Worm (Caenorhabditis elegans): Measurements from ENCODE around the gene gcn-1.

gcn-1 gene

DNA sequence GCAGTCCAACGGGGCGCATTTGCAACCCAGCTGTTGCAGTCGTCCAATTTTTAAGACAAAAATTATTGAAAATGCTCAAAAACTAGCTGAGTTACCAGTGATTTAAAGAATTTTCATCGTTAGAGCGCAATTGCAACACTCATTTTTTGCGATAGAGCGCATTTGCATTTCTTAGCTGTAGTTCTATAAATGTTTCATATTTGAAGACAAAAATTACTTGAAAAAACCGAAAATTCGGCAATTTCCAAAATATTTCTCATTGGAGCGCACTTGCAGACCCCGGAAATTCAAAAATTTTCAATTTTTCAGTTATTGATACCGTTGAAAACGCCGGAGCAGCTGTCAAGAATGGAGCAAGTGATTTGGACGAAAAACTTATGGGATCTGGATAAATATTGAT lies 39.7 kb upstream of the gcn-1 start:
- TF ChIP-seq isw-1 (GFP tag; IDR thresholded peaks at IDR 0.05) (no peak), C34B4.2 (tag; optimal IDR thresholded peaks at IDR 0.05) (no peak), blmp-1 (tag; optimal IDR thresholded peaks at IDR 0.05) (no peak), tbx-2 (tag; optimal IDR thresholded peaks at IDR 0.05) (no peak), nhr-84 (tag; optimal IDR thresholded peaks at IDR 0.05) (no peak), sup-37 (GFP tag; optimal IDR thresholded peaks at IDR 0.05) (no peak), nhr-76 (tag; optimal IDR thresholded peaks at IDR 0.05) (no peak), tlp-1 (tag; optimal IDR thresholded peaks at IDR 0.05) (no peak), elt-3 (tag; optimal IDR thresholded peaks at IDR 0.05) (no peak), nhr-28 (tag; optimal IDR thresholded peaks at IDR 0.05) (no peak), zip-4 (GFP tag; optimal IDR thresholded peaks at IDR 0.05) (no peak), pqm-1 (tag; optimal IDR thresholded peaks at IDR 0.05) (no peak), pag-3 (tag; optimal IDR thresholded peaks at IDR 0.05; ENCODE audit: borderline replicate concordance, insufficient read depth) (no peak)

DNA sequence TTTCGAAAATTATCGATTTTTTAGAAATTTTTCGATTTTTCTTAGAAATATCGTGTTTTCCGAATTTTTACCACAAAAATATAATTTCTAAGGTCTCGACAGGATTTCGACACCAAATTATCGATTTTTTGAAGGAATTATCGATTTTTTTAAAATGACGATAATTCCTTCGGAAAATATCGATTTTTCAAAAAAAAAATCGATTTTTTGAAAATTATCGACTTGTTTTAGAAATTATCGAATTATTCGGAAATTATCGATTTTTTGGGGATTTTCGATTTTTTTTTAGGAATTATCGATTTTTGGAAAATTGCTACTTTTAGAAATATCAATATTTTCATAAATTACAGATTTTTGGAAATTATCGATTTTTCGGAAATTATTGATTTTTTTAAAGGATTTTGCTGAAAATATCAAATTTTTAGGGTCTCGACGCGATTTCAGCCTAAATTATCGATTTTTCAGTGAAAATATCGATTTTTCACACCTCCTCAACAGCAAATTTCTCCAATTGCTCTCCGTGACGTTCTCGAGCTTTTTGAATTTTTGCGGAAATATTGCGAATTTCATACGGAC lies 39.1 kb upstream of the gcn-1 start:
- TF ChIP-seq efl-1 (optimal IDR thresholded peaks at IDR 0.05) (no peak), efl-1 (GFP tag; optimal IDR thresholded peaks at IDR 0.05 in 1 of 2) (peak in 1 of 2 experiments; percentile 92), hlh-17 (GFP tag; optimal IDR thresholded peaks at IDR 0.05; ENCODE audit: borderline replicate concordance) (no peak), ceh-82 (tag; optimal IDR thresholded peaks at IDR 0.05) (no peak)

DNA sequence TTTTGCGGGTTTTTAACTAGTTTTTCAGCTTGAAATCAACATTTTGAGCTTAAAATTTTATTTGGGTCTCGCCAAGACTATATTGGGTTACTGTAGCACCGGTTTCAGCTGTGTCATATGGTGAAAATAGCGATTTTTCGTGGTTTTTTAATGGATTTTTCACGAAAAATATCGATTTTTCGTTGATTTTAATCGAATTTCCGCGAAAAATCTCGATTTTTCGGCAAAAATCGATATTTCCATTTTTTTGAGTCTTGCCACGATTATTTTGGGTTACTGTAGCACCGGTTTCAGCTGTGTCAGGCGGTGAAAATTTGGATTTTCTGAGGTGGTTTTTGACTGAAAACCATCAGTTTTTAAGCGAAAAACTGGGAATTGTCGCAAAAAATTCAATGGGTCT lies 36.4 kb upstream of the gcn-1 start:
- TF ChIP-seq hlh-4 (tag; optimal IDR thresholded peaks at IDR 0.05) (no peak), elt-2 (tag; optimal IDR thresholded peaks at IDR 0.05) (no peak), ets-5 (GFP tag; IDR thresholded peaks at IDR 0.05) (no peak), nhr-237 (tag; optimal IDR thresholded peaks at IDR 0.05) (no peak), lsy-2 (tag; optimal IDR thresholded peaks at IDR 0.05) (no peak), isw-1 (GFP tag; IDR thresholded peaks at IDR 0.05) (no peak), sup-37 (GFP tag; optimal IDR thresholded peaks at IDR 0.05) (no peak), ceh-88 (GFP tag; IDR thresholded peaks at IDR 0.05) (no peak), alr-1 (tag; optimal IDR thresholded peaks at IDR 0.05; ENCODE audit: borderline replicate concordance) (no peak), nhr-71 (tag; optimal IDR thresholded peaks at IDR 0.05) (no peak), pqm-1 (tag; optimal IDR thresholded peaks at IDR 0.05) (no peak)

DNA sequence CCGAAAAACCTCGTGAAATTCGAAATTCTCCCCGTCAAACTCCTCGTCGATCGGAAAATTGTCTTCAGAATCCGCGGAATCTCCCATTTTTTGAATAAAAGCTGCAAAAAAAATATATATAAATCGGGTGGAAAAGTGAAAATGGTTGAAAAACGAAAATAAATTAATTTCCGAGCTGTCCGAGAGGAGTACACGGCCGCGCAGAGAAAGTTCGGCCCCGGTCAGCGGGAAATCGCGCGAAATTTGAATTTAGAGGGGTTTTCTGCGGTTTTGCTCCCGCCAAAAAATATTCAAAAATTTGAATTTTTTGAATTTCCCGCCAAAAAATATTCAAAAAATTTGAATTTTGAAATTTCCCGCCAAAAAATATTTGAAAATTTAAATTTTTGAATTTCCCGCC lies 34.9 kb upstream of the gcn-1 start, which contains the start of gene Y48G9A.11:
Gene Y48G9A.11 (minus strand): TSS at position 101 of the 400 bp plus-strand sequence.
- TF ChIP-seq ceh-63 (GFP tag; optimal IDR thresholded peaks at IDR 0.05): no peak
- TF ChIP-seq aha-1 (tag; optimal IDR thresholded peaks at IDR 0.05): no peak
- no peak for TF ChIP-seq ces-1 (GFP tag; optimal IDR thresholded peaks at IDR 0.05)
- no peak for TF ChIP-seq pax-3 (tag; optimal IDR thresholded peaks at IDR 0.05)
- TF ChIP-seq nhr-47 (tag; optimal IDR thresholded peaks at IDR 0.05): no peak
- TF ChIP-seq dsc-1 (tag; optimal IDR thresholded peaks at IDR 0.05): no peak
- no peak for TF ChIP-seq ztf-11 (tag; optimal IDR thresholded peaks at IDR 0.05)
- no peak for TF ChIP-seq zag-1 (tag; optimal IDR thresholded peaks at IDR 0.05)
- no peak for TF ChIP-seq nhr-12 (tag; optimal IDR thresholded peaks at IDR 0.05)
- TF ChIP-seq hlh-17 (GFP tag; optimal IDR thresholded peaks at IDR 0.05; ENCODE audit: borderline replicate concordance): no peak

DNA sequence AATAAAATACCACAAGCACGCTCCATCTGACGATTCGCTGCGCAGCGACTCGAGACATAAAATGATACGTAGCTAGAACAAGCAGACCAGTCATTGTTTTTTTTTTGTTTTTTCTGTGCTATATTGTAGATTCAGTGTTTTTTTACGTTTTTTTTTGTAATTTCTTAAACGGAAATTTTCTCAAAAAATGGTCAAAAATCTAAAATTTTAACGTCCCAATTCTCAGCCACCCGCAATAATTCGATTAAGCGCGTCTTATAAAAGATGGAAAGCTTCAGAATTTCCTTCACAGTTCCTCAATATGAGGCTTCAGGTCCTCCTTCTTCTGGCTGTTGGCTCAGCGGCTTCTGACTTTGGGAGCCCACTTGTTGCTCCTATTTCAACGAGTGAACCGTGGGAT lies 34.2 kb upstream of the gcn-1 start, which contains the start of gene Y48G9A.6:
Gene Y48G9A.6 (plus strand): TSS at position 301 of the 400 bp plus-strand sequence.
- TF ChIP-seq vab-15 (tag; optimal IDR thresholded peaks at IDR 0.05) (no peak), sup-37 (GFP tag; optimal IDR thresholded peaks at IDR 0.05) (no peak), hlh-17 (GFP tag; optimal IDR thresholded peaks at IDR 0.05; ENCODE audit: borderline replicate concordance) (no peak), tbx-2 (tag; optimal IDR thresholded peaks at IDR 0.05) (no peak), elt-2 (tag; optimal IDR thresholded peaks at IDR 0.05) (no peak), ceh-88 (GFP tag; IDR thresholded peaks at IDR 0.05) (no peak), unc-130 (tag; optimal IDR thresholded peaks at IDR 0.05) (no peak)
